Fruit fly (Drosophila melanogaster): ENCODE results near the gene EndoGI.

Gene EndoGI

dm6 chr2L:16279774-16280252 lies 22.3 kb downstream of the EndoGI start (continued):
- TF ChIP-seq CG9139 (GFP tag; optimal IDR thresholded peaks at IDR 0.05) (peak; percentile 41), eg (GFP tag; IDR thresholded peaks at IDR 0.05) (peak; percentile 82), acj6 (GFP tag; optimal IDR thresholded peaks at IDR 0.05) (peak; percentile 91), topi (GFP tag; optimal IDR thresholded peaks at IDR 0.05) (peak; percentile 73), CG32006 (GFP tag; optimal IDR thresholded peaks at IDR 0.05) (peak; percentile 99), CG15336 (GFP tag; IDR thresholded peaks at IDR 0.05) (peak; percentile 94), net (GFP tag; optimal IDR thresholded peaks at IDR 0.05) (peak; percentile 95), Hr38 (GFP tag; optimal IDR thresholded peaks at IDR 0.05) (peak; percentile 35), Sox15 (GFP tag; optimal IDR thresholded peaks at IDR 0.05) (peak; percentile 59), CG10669 (GFP tag; optimal IDR thresholded peaks at IDR 0.05) (peak; percentile 83), fkh (GFP tag; optimal IDR thresholded peaks at IDR 0.05) (peak; percentile 63), CG11902 (GFP tag; optimal IDR thresholded peaks at IDR 0.05) (peak; percentile 55), Eip78C (GFP tag) (peak; percentile 97), CG8319 (GFP tag; optimal IDR thresholded peaks at IDR 0.05) (peak; percentile 60), CG34406 (GFP tag; optimal IDR thresholded peaks at IDR 0.05) (peak; percentile 78), Ets96B (tag; optimal IDR thresholded peaks at IDR 0.05) (peak; percentile 90), CG6792 (GFP tag; optimal IDR thresholded peaks at IDR 0.05) (peak; percentile 76), Eip93F (GFP tag; optimal IDR thresholded peaks at IDR 0.05) (no peak), CG6163 (GFP tag; IDR thresholded peaks at IDR 0.05) (peak; percentile 72), cyc (GFP tag; optimal IDR thresholded peaks at IDR 0.05) (peak; percentile 52), CG16779 (tag; optimal IDR thresholded peaks at IDR 0.05) (peak; percentile 80), CG11762 (GFP tag; optimal IDR thresholded peaks at IDR 0.05; ENCODE audit: insufficient read depth) (peak; percentile 84), Ets21C (GFP tag; optimal IDR thresholded peaks at IDR 0.05) (peak; percentile 42), CG3919 (GFP tag; optimal IDR thresholded peaks at IDR 0.05) (peak; percentile 89), CG4318 (GFP tag; optimal IDR thresholded peaks at IDR 0.05) (peak; percentile 96), CG11294 (GFP tag; IDR thresholded peaks at IDR 0.05) (peak; percentile 77), pdm3 (GFP tag; optimal IDR thresholded peaks at IDR 0.05) (peak; percentile 93), vri (GFP tag; optimal IDR thresholded peaks at IDR 0.05) (peak; percentile 40), lz (GFP tag; optimal IDR thresholded peaks at IDR 0.05) (peak; percentile 79), Lpt (GFP tag; optimal IDR thresholded peaks at IDR 0.05) (peak; percentile 94), CG3032 (tag; optimal IDR thresholded peaks at IDR 0.05) (peak; percentile 86), CG10631 (GFP tag; optimal IDR thresholded peaks at IDR 0.05) (peak; percentile 95), Eip75B (GFP tag; optimal IDR thresholded peaks at IDR 0.05) (peak; percentile 89), dac (GFP tag; optimal IDR thresholded peaks at IDR 0.05) (peak; percentile 93), CG8119 (GFP tag; IDR thresholded peaks at IDR 0.05) (peak; percentile 94)

DNA sequence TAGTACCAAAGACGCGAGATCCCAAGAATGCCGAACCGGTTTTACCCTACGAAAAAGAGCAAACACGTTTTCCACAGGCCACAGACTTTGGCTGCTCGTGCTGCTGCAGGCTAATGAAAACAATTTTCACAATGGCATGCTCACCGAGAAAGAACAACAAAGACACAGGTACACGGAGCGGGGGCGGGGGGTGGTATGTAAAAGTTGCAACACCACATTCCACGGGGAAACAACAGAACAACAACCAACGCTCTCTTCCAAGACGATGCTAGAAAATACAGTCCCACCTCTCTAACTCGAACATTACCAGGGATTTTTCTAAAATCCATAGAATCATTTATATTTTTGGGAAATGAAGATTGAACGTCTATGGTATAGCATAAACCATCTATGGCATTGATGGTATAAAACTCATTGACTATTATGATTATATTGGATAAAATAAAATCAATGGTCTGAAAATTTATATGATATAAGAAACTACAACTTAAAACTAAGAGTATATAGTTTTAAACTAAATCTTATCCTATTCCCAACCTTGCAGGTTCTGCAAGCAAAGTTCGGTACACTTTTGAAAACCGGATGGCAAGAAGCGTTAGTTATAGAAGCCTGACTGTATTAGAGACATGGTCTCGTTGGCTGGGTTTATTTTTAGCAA lies 24.1 kb downstream of the EndoGI start:
- TF ChIP-seq OdsH (GFP tag; optimal IDR thresholded peaks at IDR 0.05) (peak; percentile 44), acj6 (GFP tag; optimal IDR thresholded peaks at IDR 0.05) (peak; percentile 50), fkh (GFP tag; optimal IDR thresholded peaks at IDR 0.05) (no peak), spab (GFP tag; optimal IDR thresholded peaks at IDR 0.05) (no peak), Eip75B (GFP tag; optimal IDR thresholded peaks at IDR 0.05) (peak; percentile 34), Ets21C (GFP tag; optimal IDR thresholded peaks at IDR 0.05) (no peak), CG3919 (GFP tag; optimal IDR thresholded peaks at IDR 0.05) (peak; percentile 1), Hr39 (GFP tag; optimal IDR thresholded peaks at IDR 0.05) (peak; percentile 13), CG34406 (GFP tag; optimal IDR thresholded peaks at IDR 0.05) (no peak), Lpt (GFP tag; optimal IDR thresholded peaks at IDR 0.05) (no peak), CG6792 (GFP tag; optimal IDR thresholded peaks at IDR 0.05) (no peak), Sox15 (GFP tag; optimal IDR thresholded peaks at IDR 0.05) (no peak), CG8319 (GFP tag; optimal IDR thresholded peaks at IDR 0.05) (no peak), achi (GFP tag; optimal IDR thresholded peaks at IDR 0.05) (peak; percentile 50), esn (GFP tag; optimal IDR thresholded peaks at IDR 0.05) (no peak), pdm3 (GFP tag; optimal IDR thresholded peaks at IDR 0.05) (peak; percentile 56), CG16779 (tag; optimal IDR thresholded peaks at IDR 0.05) (no peak), net (GFP tag; optimal IDR thresholded peaks at IDR 0.05) (no peak), CG11762 (GFP tag; optimal IDR thresholded peaks at IDR 0.05; ENCODE audit: insufficient read depth) (no peak), fd85E (GFP tag; optimal IDR thresholded peaks at IDR 0.05) (no peak), CG6276 (GFP tag; optimal IDR thresholded peaks at IDR 0.05) (peak; percentile 11), Hr4 (GFP tag; optimal IDR thresholded peaks at IDR 0.05) (peak; percentile 52), Blimp-1 (GFP tag; optimal IDR thresholded peaks at IDR 0.05) (no peak), topi (GFP tag; optimal IDR thresholded peaks at IDR 0.05) (peak; percentile 4), CG11294 (GFP tag; IDR thresholded peaks at IDR 0.05) (no peak), cyc (GFP tag; optimal IDR thresholded peaks at IDR 0.05) (no peak), Sox14 (GFP tag; optimal IDR thresholded peaks at IDR 0.05) (peak; percentile 43), Sox102F (GFP tag; optimal IDR thresholded peaks at IDR 0.05) (no peak), CG31627 (GFP tag; optimal IDR thresholded peaks at IDR 0.05) (peak; percentile 6), dsx (GFP tag; optimal IDR thresholded peaks at IDR 0.05; ENCODE audit: poor library complexity, severe bottlenecking) (peak; percentile 16)

Data from whole organism, prepupa.